Worm (Caenorhabditis elegans): ENCODE results near the gene nhx-6.
"Not testable (repeated sequence)": the region's sequence is repeated elsewhere in the genome, so short reads cannot be mapped to it uniquely, and the experiment has no call there.

Gene nhx-6

ce11 chrII:1654917-1655316 is 15.7 kb upstream of the nhx-6 start, which contains the start of gene btb-12:
TSS of gene btb-12 (plus strand) at chrII:1655217.
- TF ChIP-seq nhr-76 (tag; optimal IDR thresholded peaks at IDR 0.05) (no peak), lsy-2 (tag; optimal IDR thresholded peaks at IDR 0.05) (no peak), unc-62 (GFP tag; optimal IDR thresholded peaks at IDR 0.05) (no peak), snpc-4 (tag; optimal IDR thresholded peaks at IDR 0.05) (no peak), mab-5 (tag; optimal IDR thresholded peaks at IDR 0.05) (no peak), ceh-39 (tag; optimal IDR thresholded peaks at IDR 0.05) (peak; percentile 6), flh-1 (GFP tag; optimal IDR thresholded peaks at IDR 0.05) (no peak)

ce11 chrII:1657202-1657601 is 13.4 kb upstream of the nhx-6 start, which contains the start of gene ZC204.12:
TSS of gene ZC204.12 (minus strand) at chrII:1657302.
- TF ChIP-seq snpc-4 (tag; optimal IDR thresholded peaks at IDR 0.05) (no peak), elt-3 (tag; optimal IDR thresholded peaks at IDR 0.05) (no peak), tbx-8 (GFP tag; optimal IDR thresholded peaks at IDR 0.05) (no peak), nhr-12 (tag; optimal IDR thresholded peaks at IDR 0.05) (no peak), ceh-39 (tag; optimal IDR thresholded peaks at IDR 0.05) (no peak), ceh-83 (GFP tag; optimal IDR thresholded peaks at IDR 0.05) (no peak)

ce11 chrII:1660888-1661287 is 9.7 kb upstream of the nhx-6 start, which contains the start of gene ZC204.13:
TSS of gene ZC204.13 (minus strand) at chrII:1660988.
- not testable (repeated sequence) for TF ChIP-seq unc-120 (tag; optimal IDR thresholded peaks at IDR 0.05; ENCODE audit: poor library complexity, severe bottlenecking); lin-32 (GFP tag; optimal IDR thresholded peaks at IDR 0.05); sem-2 (GFP tag; optimal IDR thresholded peaks at IDR 0.05)

ce11 chrII:1662881-1663280 is 7.7 kb upstream of the nhx-6 start, which contains the start of gene ZC204.14:
TSS of gene ZC204.14 (minus strand) at chrII:1662949.
- TF ChIP-seq lin-13 (tag; optimal IDR thresholded peaks at IDR 0.05) = no peak
- TF ChIP-seq lin-32 (GFP tag; optimal IDR thresholded peaks at IDR 0.05) = no peak
- no peak for TF ChIP-seq tbx-8 (GFP tag; optimal IDR thresholded peaks at IDR 0.05)
- TF ChIP-seq mab-5 (tag; optimal IDR thresholded peaks at IDR 0.05) = no peak
- no peak for TF ChIP-seq ceh-43 (GFP tag; optimal IDR thresholded peaks at IDR 0.05)
- TF ChIP-seq snpc-4 (tag; optimal IDR thresholded peaks at IDR 0.05) = no peak
- no peak for TF ChIP-seq ham-2 (GFP tag; optimal IDR thresholded peaks at IDR 0.05)
- no peak for TF ChIP-seq hlh-1 (tag; optimal IDR thresholded peaks at IDR 0.05)
- TF ChIP-seq unc-62 (GFP tag; optimal IDR thresholded peaks at IDR 0.05) = no peak
- no peak for TF ChIP-seq zip-8 (tag; optimal IDR thresholded peaks at IDR 0.05)
- no peak for TF ChIP-seq mep-1 (tag; optimal IDR thresholded peaks at IDR 0.05)
- TF ChIP-seq nhr-237 (tag; optimal IDR thresholded peaks at IDR 0.05) = no peak
- TF ChIP-seq M03D4.4 (tag; optimal IDR thresholded peaks at IDR 0.05) = no peak

- no peak for TF ChIP-seq nhr-28 (tag; optimal IDR thresholded peaks at IDR 0.05)
- TF ChIP-seq mab-5 (tag; optimal IDR thresholded peaks at IDR 0.05) = no peak
- peak; percentile 93 for TF ChIP-seq ceh-39 (tag; optimal IDR thresholded peaks at IDR 0.05)
- TF ChIP-seq cnd-1 (tag; optimal IDR thresholded peaks at IDR 0.05) = peak; percentile 21
- TF ChIP-seq lsy-2 (tag; optimal IDR thresholded peaks at IDR 0.05) = no peak
- no peak for TF ChIP-seq lin-13 (tag; optimal IDR thresholded peaks at IDR 0.05)
- no peak for TF ChIP-seq sem-2 (GFP tag; optimal IDR thresholded peaks at IDR 0.05)
- TF ChIP-seq pha-4 (tag; optimal IDR thresholded peaks at IDR 0.05) = peak; percentile 31
- TF ChIP-seq hlh-1 (tag; optimal IDR thresholded peaks at IDR 0.05) = no peak
- no peak for TF ChIP-seq bed-3 (GFP tag; optimal IDR thresholded peaks at IDR 0.05)
- TF ChIP-seq elt-1 (tag; optimal IDR thresholded peaks at IDR 0.05; ENCODE audit: borderline replicate concordance, insufficient read depth) = no peak
- no peak for TF ChIP-seq sptf-1 (tag; optimal IDR thresholded peaks at IDR 0.05)
- TF ChIP-seq mep-1 (tag; optimal IDR thresholded peaks at IDR 0.05) = peak; percentile 10
- no peak for TF ChIP-seq flh-1 (GFP tag; optimal IDR thresholded peaks at IDR 0.05)
- TF ChIP-seq ham-2 (GFP tag; optimal IDR thresholded peaks at IDR 0.05) = no peak
- TF ChIP-seq elt-3 (tag; optimal IDR thresholded peaks at IDR 0.05) = no peak
- no peak for TF ChIP-seq lin-32 (GFP tag; optimal IDR thresholded peaks at IDR 0.05)
- peak; percentile 45 for TF ChIP-seq ztf-11 (tag; optimal IDR thresholded peaks at IDR 0.05)
- no peak for TF ChIP-seq mls-2 (tag; optimal IDR thresholded peaks at IDR 0.05)
- no peak for TF ChIP-seq nhr-237 (tag; optimal IDR thresholded peaks at IDR 0.05)
- no peak for TF ChIP-seq ces-1 (GFP tag; optimal IDR thresholded peaks at IDR 0.05)
- no peak for TF ChIP-seq snpc-4 (tag; optimal IDR thresholded peaks at IDR 0.05)
- TF ChIP-seq zip-8 (tag; optimal IDR thresholded peaks at IDR 0.05) = peak; percentile 8
- no peak for TF ChIP-seq tbx-8 (GFP tag; optimal IDR thresholded peaks at IDR 0.05)
- TF ChIP-seq unc-120 (tag; optimal IDR thresholded peaks at IDR 0.05; ENCODE audit: poor library complexity, severe bottlenecking) = no peak
- TF ChIP-seq unc-39 (tag; optimal IDR thresholded peaks at IDR 0.05) = no peak
- TF ChIP-seq nhr-12 (tag; optimal IDR thresholded peaks at IDR 0.05) = no peak
- TF ChIP-seq blmp-1 (tag; optimal IDR thresholded peaks at IDR 0.05) = no peak
- TF ChIP-seq ceh-83 (GFP tag; optimal IDR thresholded peaks at IDR 0.05) = no peak
- TF ChIP-seq drap-1 (GFP tag; optimal IDR thresholded peaks at IDR 0.05) = no peak
- no peak for TF ChIP-seq M03D4.4 (tag; optimal IDR thresholded peaks at IDR 0.05)
- no peak for TF ChIP-seq ceh-43 (GFP tag; optimal IDR thresholded peaks at IDR 0.05)
- TF ChIP-seq nhr-2 (tag; optimal IDR thresholded peaks at IDR 0.05) = no peak
- no peak for TF ChIP-seq nhr-76 (tag; optimal IDR thresholded peaks at IDR 0.05)
- no peak for TF ChIP-seq unc-62 (GFP tag; optimal IDR thresholded peaks at IDR 0.05)
Observed at ce11 chrII:1663516-1663915, 7.1 kb upstream of the nhx-6 start, which contains the start of gene duxl-1. TSS of gene duxl-1 (plus strand) at chrII:1663699.

Data from whole organism, mixed stage, embryonic.